Worm (Caenorhabditis elegans): ENCODE results near the gene srh-199.

Gene srh-199

DNA sequence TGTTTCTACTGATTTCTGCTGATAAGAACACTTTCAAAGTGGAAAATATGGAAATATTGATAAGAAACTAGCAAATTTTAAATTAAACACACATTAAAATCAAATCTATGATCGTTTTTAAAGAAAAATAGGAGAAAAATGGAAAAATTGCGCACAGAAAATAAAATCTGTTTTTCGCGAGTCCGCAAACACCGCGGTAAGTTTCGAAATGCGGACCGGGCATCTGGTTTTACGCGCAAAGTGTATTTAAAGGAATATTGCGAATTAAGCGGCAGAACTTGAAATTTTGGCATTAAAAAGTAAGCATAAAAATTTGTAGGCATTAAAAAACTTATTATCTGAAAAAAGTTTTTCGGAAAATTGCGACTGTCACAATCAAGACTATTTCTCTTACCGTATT, 21.8 kb upstream of the srh-199 start:
- TF ChIP-seq nhr-80 (tag; optimal IDR thresholded peaks at IDR 0.05) (peak; percentile 12), mcd-1 (GFP tag; IDR thresholded peaks at IDR 0.05) (0 out of 2 replicates have a peak, but pooled peaks have one; percentile 10), nhr-179 (tag; optimal IDR thresholded peaks at IDR 0.05) (no peak), D2030.7 (GFP tag; IDR thresholded peaks at IDR 0.05) (0 out of 2 replicates have a peak, but pooled peaks have one; percentile 16), lsl-1 (GFP tag; optimal IDR thresholded peaks at IDR 0.05) (peak; percentile 77)

DNA sequence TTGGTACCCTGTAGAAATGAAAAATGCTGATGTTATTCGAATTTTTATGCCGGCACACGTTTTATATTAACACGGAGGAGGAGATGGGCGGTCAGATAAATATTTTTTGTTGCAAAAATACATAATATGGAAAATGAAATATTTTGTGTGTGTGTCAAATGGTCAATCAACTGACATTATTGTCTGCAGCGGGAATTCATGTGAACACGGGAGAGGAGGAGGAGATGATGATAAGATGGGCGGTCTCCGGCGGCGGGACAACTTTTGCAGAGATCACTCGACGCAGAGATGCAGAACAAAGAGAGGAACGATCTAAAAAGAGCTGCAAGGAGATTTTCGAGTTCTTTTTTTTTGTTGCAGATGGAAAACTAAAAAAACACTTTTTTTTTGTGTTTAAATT, 20.4 kb upstream of the srh-199 start, which contains the start of gene dhs-13:
dhs-13 (minus strand) TSS at position 8 of the 400 bp plus-strand sequence.
- TF ChIP-seq fkh-3 (tag; optimal IDR thresholded peaks at IDR 0.05), result no peak
- TF ChIP-seq hmg-1.2 (GFP tag; IDR thresholded peaks at IDR 0.05), result peak; percentile 16; the same call in 1 of the 2 replicates
- TF ChIP-seq ets-4 (GFP tag; optimal IDR thresholded peaks at IDR 0.05), result no peak
- peak; percentile 52; the same call in 1 of the 2 replicates for TF ChIP-seq dox-1 (GFP tag; IDR thresholded peaks at IDR 0.05)
- no peak for TF ChIP-seq nhr-27 (tag; optimal IDR thresholded peaks at IDR 0.05)
- TF ChIP-seq zfh-2 (GFP tag; conservative IDR thresholded peaks at IDR 0.05), result 0 out of 2 replicates have a peak, but pooled peaks have one; percentile 23
- peak; percentile 61 for TF ChIP-seq nhr-80 (tag; optimal IDR thresholded peaks at IDR 0.05)
- no peak for TF ChIP-seq ceh-27 (GFP tag; optimal IDR thresholded peaks at IDR 0.05)
- TF ChIP-seq mel-28 (tag; optimal IDR thresholded peaks at IDR 0.05; ENCODE audit: borderline replicate concordance), result no peak
- TF ChIP-seq B0336.3 (GFP tag; IDR thresholded peaks at IDR 0.05), result peak; percentile 36; the same call in 1 of the 2 replicates
- TF ChIP-seq Y53G8AR.9 (GFP tag; conservative IDR thresholded peaks at IDR 0.05), result no peak
- TF ChIP-seq cebp-1 (GFP tag; IDR thresholded peaks at IDR 0.05), result no peak
- TF ChIP-seq cebp-1 (tag; optimal IDR thresholded peaks at IDR 0.05), result peak; percentile 42
- TF ChIP-seq attf-5 (GFP tag; optimal IDR thresholded peaks at IDR 0.05), result peak; percentile 20
- TF ChIP-seq atf-7 (tag; optimal IDR thresholded peaks at IDR 0.05), result no peak

DNA sequence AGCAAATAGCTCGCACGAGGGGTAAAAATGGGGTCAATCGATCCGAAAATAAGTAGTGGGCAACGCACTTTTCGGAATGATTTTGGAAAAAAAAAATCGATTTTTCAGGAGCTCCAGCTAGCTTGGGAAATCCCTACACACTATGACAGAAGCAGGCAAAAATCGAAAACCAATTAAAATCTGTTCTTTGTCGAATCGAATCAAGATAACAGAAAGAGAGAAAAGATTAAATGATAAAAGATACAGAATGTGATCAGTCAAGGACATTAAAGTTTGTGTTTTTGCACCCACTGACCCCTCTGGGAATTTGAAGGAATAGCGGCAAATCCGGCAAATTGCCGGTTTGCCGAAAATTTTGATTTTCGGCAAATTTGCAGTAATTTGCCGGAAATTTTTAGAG, 16.1 kb upstream of the srh-199 start:
- TF ChIP-seq ztf-26 (tag; optimal IDR thresholded peaks at IDR 0.05) (no peak), Y56A3A.18 (GFP tag; IDR thresholded peaks at IDR 0.05) (no peak), nhr-179 (tag; optimal IDR thresholded peaks at IDR 0.05) (no peak), zim-3 (tag; optimal IDR thresholded peaks at IDR 0.05) (no peak), somi-1 (GFP tag; optimal IDR thresholded peaks at IDR 0.05) (no peak)

DNA sequence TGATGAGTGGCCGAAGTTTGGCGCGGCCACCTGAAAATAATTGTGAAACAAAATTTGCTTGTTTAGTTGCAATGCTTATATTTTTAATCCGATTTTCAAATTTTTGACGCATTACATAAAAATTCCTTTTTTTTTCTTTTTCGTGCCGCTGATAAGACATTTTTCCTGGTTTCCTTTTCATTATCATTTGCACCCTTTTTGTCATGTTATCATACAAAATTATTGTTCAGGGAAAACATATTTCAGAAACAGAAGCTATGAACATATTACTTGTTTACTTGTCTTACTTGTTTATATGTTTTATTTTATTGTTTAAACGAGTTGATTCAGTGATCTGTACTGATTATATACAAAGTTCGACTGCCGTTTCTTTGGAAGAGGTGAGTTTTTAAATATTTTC, 9.3 kb upstream of the srh-199 start, which contains the start of gene clec-205:
clec-205 (plus strand) TSS at position 212 of the 400 bp plus-strand sequence.
- TF ChIP-seq nhr-80 (tag; optimal IDR thresholded peaks at IDR 0.05) (peak; percentile 46), D2030.7 (GFP tag; IDR thresholded peaks at IDR 0.05) (no peak), F23B12.7 (tag; optimal IDR thresholded peaks at IDR 0.05; ENCODE audit: insufficient read depth) (no peak), ekl-4 (GFP tag; IDR thresholded peaks at IDR 0.05) (no peak), attf-3 (GFP tag; conservative IDR thresholded peaks at IDR 0.05) (no peak), ztf-25 (GFP tag; IDR thresholded peaks at IDR 0.05) (no peak)

DNA sequence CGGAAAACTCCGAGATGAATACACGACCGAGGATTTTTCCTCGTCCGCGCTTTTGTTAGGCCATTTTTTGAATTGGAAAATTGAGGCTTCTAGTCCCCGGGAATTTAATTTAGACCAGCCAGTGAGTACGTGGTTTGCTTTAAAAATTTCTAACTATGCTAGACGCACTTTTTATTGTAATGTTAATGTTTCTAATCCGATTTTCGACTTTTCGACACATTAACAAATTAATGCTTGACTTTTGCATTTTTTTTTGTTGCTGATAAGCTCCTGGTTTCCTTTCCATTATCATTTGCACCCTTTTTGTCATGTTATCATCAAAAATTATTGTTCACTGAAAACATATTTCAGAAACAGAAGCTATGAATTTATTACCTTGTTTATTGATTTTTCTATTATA, 5.5 kb upstream of the srh-199 start, which contains the start of gene clec-204:
clec-204 (plus strand) TSS at position 301 of the 400 bp plus-strand sequence.
- TF ChIP-seq hmg-20 (GFP tag; IDR thresholded peaks at IDR 0.05), result no peak
- TF ChIP-seq nhr-80 (tag; optimal IDR thresholded peaks at IDR 0.05), result peak; percentile 0
- no peak for TF ChIP-seq ceh-40 (GFP tag; IDR thresholded peaks at IDR 0.05)

DNA sequence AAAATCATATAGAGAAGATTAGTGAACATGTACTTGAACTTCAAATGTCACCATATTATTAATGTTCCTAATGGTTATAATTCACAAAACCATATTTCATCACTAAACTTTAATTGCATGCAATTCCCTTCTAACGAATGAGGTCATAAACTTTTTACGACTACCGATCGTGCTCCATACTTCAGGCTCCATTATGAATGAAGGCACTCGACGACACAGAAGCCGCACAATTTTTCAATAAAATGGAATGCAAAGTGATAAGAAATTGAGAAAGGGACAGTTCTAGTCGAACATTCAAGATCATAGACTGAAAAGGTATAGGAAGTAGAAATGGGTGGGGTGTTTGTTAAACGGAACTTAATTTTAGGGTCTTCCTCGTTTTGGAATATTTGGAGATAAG, 4.8 kb upstream of the srh-199 start:
- TF ChIP-seq nhr-80 (tag; optimal IDR thresholded peaks at IDR 0.05) (peak; percentile 32), mcd-1 (GFP tag; IDR thresholded peaks at IDR 0.05) (no peak)

Data from whole organism, young adult.